Fruit fly (Drosophila melanogaster) whole organism, prepupa: ENCODE measurements around the gene CG44006.

Experiments used
- CG10631 ChIP-seq: fragments of 200-800 bp; sonication (Bioruptor generic); optimal IDR thresholded peaks from 2 replicates; lab custom pipeline; 2016; ENCODE audit warnings: missing biosample characterization, missing genetic modification characterization
- CG10669 ChIP-seq: fragments of 200-800 bp; sonication (Bioruptor generic); optimal IDR thresholded peaks from 3 replicates; lab custom pipeline; 2018; ENCODE audit warnings: missing biosample characterization, mild to moderate bottlenecking, missing genetic modification characterization, moderate library complexity
- CG11762 ChIP-seq: fragments of 200-800 bp; sonication (Bioruptor generic); optimal IDR thresholded peaks from 3 replicates; lab custom pipeline; 2016; ENCODE audit warnings: missing biosample characterization, missing genetic modification characterization; ENCODE audit not compliant: insufficient read depth
- CG1621 ChIP-seq: fragments of 200-800 bp; sonication (Bioruptor generic); optimal IDR thresholded peaks from 3 replicates; lab custom pipeline; 2018; ENCODE audit warnings: missing biosample characterization, mild to moderate bottlenecking, missing genetic modification characterization
- CG16779 ChIP-seq: fragments of 200-800 bp; sonication (Bioruptor generic); optimal IDR thresholded peaks from 3 replicates; lab custom pipeline; 2017; ENCODE audit warnings: missing biosample characterization, mild to moderate bottlenecking, missing genetic modification characterization
- CG3032 ChIP-seq: fragments of 200-800 bp; optimal IDR thresholded peaks from 2 replicates; lab custom pipeline; 2019; ENCODE audit warnings: missing biosample characterization, mild to moderate bottlenecking, missing genetic modification characterization, moderate library complexity
- CG32006 ChIP-seq: fragments of 200-800 bp; sonication (Bioruptor generic); optimal IDR thresholded peaks from 3 replicates; lab custom pipeline; 2017; ENCODE audit warnings: missing biosample characterization, mild to moderate bottlenecking, missing genetic modification characterization
- CG34406 ChIP-seq: fragments of 200-800 bp; sonication (Bioruptor generic); optimal IDR thresholded peaks from 3 replicates; lab custom pipeline; 2016; ENCODE audit warnings: missing biosample characterization, missing genetic modification characterization
- CG3919 ChIP-seq: fragments of 200-800 bp; sonication (Bioruptor generic); optimal IDR thresholded peaks from 3 replicates; lab custom pipeline; 2016; ENCODE audit warnings: missing biosample characterization, missing genetic modification characterization
- CG4318 ChIP-seq: fragments of 200-800 bp; sonication (Bioruptor generic); optimal IDR thresholded peaks from 3 replicates; lab custom pipeline; 2017; ENCODE audit warnings: missing biosample characterization, mild to moderate bottlenecking, missing genetic modification characterization
- CG6163 ChIP-seq: fragments of 200-800 bp; sonication (Bioruptor generic); IDR thresholded peaks from 3 replicates; pipeline ENCODE4 v1.3.6; 2022; ENCODE audit warnings: missing biosample characterization, missing genetic modification characterization
- CG6276 ChIP-seq: fragments of 200-800 bp; sonication (Bioruptor generic); optimal IDR thresholded peaks from 2 replicates; lab custom pipeline; 2017; ENCODE audit warnings: missing biosample characterization, mild to moderate bottlenecking, missing genetic modification characterization
- CG6808 ChIP-seq: fragments of 200-800 bp; sonication (Bioruptor generic); optimal IDR thresholded peaks from 3 replicates; lab custom pipeline; 2017; ENCODE audit warnings: missing biosample characterization, missing genetic modification characterization, mild to moderate bottlenecking, moderate library complexity, missing genetic modification reagents
- CG6854 ChIP-seq: fragments of 200-800 bp; sonication (Bioruptor generic); optimal IDR thresholded peaks from 2 replicates; lab custom pipeline; 2017; ENCODE audit warnings: missing biosample characterization, mild to moderate bottlenecking, missing genetic modification characterization
- CG8119 ChIP-seq: fragments of 200-800 bp; sonication (Bioruptor generic); IDR thresholded peaks from 3 replicates; pipeline ENCODE4 v1.3.6; 2022; ENCODE audit warnings: missing biosample characterization, missing genetic modification characterization
- CG8319 ChIP-seq: fragments of 200-800 bp; sonication (Bioruptor generic); optimal IDR thresholded peaks from 3 replicates; lab custom pipeline; 2016; ENCODE audit warnings: missing biosample characterization, missing genetic modification characterization
- CG9139 ChIP-seq: fragments of 200-800 bp; sonication (Bioruptor generic); optimal IDR thresholded peaks from 3 replicates; lab custom pipeline; 2017; ENCODE audit warnings: missing biosample characterization, mild to moderate bottlenecking, missing genetic modification characterization
- Eip75B ChIP-seq: fragments of 200-800 bp; sonication (Bioruptor generic); optimal IDR thresholded peaks from 3 replicates; lab custom pipeline; 2016; ENCODE audit warnings: missing biosample characterization, missing genetic modification characterization
- Eip78C ChIP-seq: fragments of 200-800 bp; sonication (Bioruptor generic); peaks from one replicate; lab custom pipeline; 2016; ENCODE audit warnings: missing biosample characterization, missing genetic modification characterization
- Eip93F ChIP-seq: fragments of 200-800 bp; sonication (Bioruptor generic); optimal IDR thresholded peaks from 2 replicates; lab custom pipeline; 2016; ENCODE audit warnings: missing biosample characterization, mild to moderate bottlenecking, missing genetic modification characterization
- Ets21C ChIP-seq: fragments of 200-800 bp; sonication (Bioruptor generic); optimal IDR thresholded peaks from 3 replicates; lab custom pipeline; 2016; ENCODE audit warnings: missing biosample characterization, missing genetic modification characterization
- Hr38 ChIP-seq: sonication (Bioruptor generic); optimal IDR thresholded peaks from 2 replicates; lab custom pipeline; 2016; ENCODE audit warnings: missing biosample characterization, missing genetic modification characterization
- Hr4 ChIP-seq: fragments of 200-800 bp; sonication (Bioruptor generic); optimal IDR thresholded peaks from 3 replicates; lab custom pipeline; 2016; ENCODE audit warnings: missing biosample characterization, missing genetic modification characterization
- Lpt ChIP-seq: fragments of 200-800 bp; sonication (Bioruptor generic); optimal IDR thresholded peaks from 3 replicates; lab custom pipeline; 2016; ENCODE audit warnings: missing biosample characterization, missing genetic modification characterization
- Met ChIP-seq: fragments of 200-800 bp; sonication (Bioruptor generic); optimal IDR thresholded peaks from 3 replicates; lab custom pipeline; 2016; ENCODE audit warnings: missing biosample characterization, missing genetic modification characterization
- OdsH ChIP-seq: fragments of 200-800 bp; sonication (Bioruptor generic); optimal IDR thresholded peaks from 3 replicates; lab custom pipeline; 2016; ENCODE audit warnings: missing biosample characterization, missing genetic modification characterization
- Sox14 ChIP-seq: fragments of 200-800 bp; sonication (Bioruptor generic); optimal IDR thresholded peaks from 3 replicates; lab custom pipeline; 2016; ENCODE audit warnings: missing biosample characterization, missing genetic modification characterization
- achi ChIP-seq: fragments of 200-800 bp; sonication (Bioruptor generic); optimal IDR thresholded peaks from 3 replicates; lab custom pipeline; 2016; ENCODE audit warnings: missing biosample characterization, missing genetic modification characterization
- acj6 ChIP-seq: fragments of 200-800 bp; sonication (Bioruptor generic); optimal IDR thresholded peaks from 3 replicates; lab custom pipeline; 2016; ENCODE audit warnings: missing biosample characterization, missing genetic modification characterization
- cyc ChIP-seq: fragments of 200-800 bp; sonication (Bioruptor generic); optimal IDR thresholded peaks from 3 replicates; lab custom pipeline; 2016; ENCODE audit warnings: missing biosample characterization, missing genetic modification characterization
- esn ChIP-seq: fragments of 200-800 bp; sonication (Bioruptor generic); optimal IDR thresholded peaks from 2 replicates; lab custom pipeline; 2016; ENCODE audit warnings: missing biosample characterization, mild to moderate bottlenecking, missing genetic modification characterization, moderate library complexity
- fd59A ChIP-seq: fragments of 200-800 bp; sonication (Bioruptor generic); optimal IDR thresholded peaks from 2 replicates; lab custom pipeline; 2017; ENCODE audit warnings: missing biosample characterization, mild to moderate bottlenecking, missing genetic modification characterization, missing genetic modification reagents
- fd85E ChIP-seq: fragments of 200-800 bp; sonication (Bioruptor generic); optimal IDR thresholded peaks from 3 replicates; lab custom pipeline; 2016; ENCODE audit warnings: missing biosample characterization, missing genetic modification characterization
- pdm3 ChIP-seq: fragments of 200-800 bp; sonication (Bioruptor generic); optimal IDR thresholded peaks from 3 replicates; lab custom pipeline; 2016; ENCODE audit warnings: missing biosample characterization, missing genetic modification characterization
- salr ChIP-seq, 2 experiments: fragments of 200-800 bp; sonication (Bioruptor generic); optimal IDR thresholded peaks; 3 replicates each; lab custom pipeline; 2016 to 2018; ENCODE audit warnings: missing biosample characterization in 2 of 2, missing genetic modification characterization in 2 of 2, mild to moderate bottlenecking in 1 of 2
- spab ChIP-seq: fragments of 200-800 bp; sonication (Bioruptor generic); optimal IDR thresholded peaks from 2 replicates; lab custom pipeline; 2017; ENCODE audit warnings: missing biosample characterization, mild to moderate bottlenecking, missing genetic modification characterization, missing genetic modification reagents
- ss ChIP-seq, 2 experiments: fragments of 200-800 bp; sonication (Bioruptor generic); optimal IDR thresholded peaks; 2 replicates in 1 of 2; 3 replicates in 1 of 2; lab custom pipeline; 2017 to 2018; ENCODE audit warnings: mild to moderate bottlenecking in 2 of 2, missing biosample characterization in 2 of 2, missing genetic modification characterization in 2 of 2, moderate library complexity in 1 of 2
- svp ChIP-seq: fragments of 200-800 bp; sonication (Bioruptor generic); peaks from one replicate; lab custom pipeline; 2016; ENCODE audit warnings: missing biosample characterization, missing genetic modification characterization
- vri ChIP-seq: fragments of 200-800 bp; sonication (Bioruptor generic); optimal IDR thresholded peaks from 3 replicates; lab custom pipeline; 2016; ENCODE audit warnings: missing biosample characterization, mild to moderate bottlenecking, missing genetic modification characterization

The CG44006 gene

dm6 chr3L:18086754-18087685 is 17.1 kb upstream of the CG44006 start, which contains the start of gene CG34253:
Gene CG34253, minus strand, starts transcription at chr3L:18087320.
- peak; percentile 15 for TF ChIP-seq CG6808 (GFP tag; lab: Kevin White, UChicago)
- TF ChIP-seq svp (GFP tag; lab: Kevin White, UChicago): peak; percentile 76
- peak; percentile 13 for TF ChIP-seq pdm3
- TF ChIP-seq Eip78C (GFP tag; lab: Kevin White, UChicago): peak; percentile 48
- TF ChIP-seq CG16779 (tag; lab: Kevin White, UChicago): no peak
- TF ChIP-seq Sox14 (GFP tag; lab: Kevin White, UChicago): peak; percentile 7
- peak; percentile 24 for TF ChIP-seq CG6276 (GFP tag; lab: Kevin White, UChicago)
- no peak for TF ChIP-seq CG10631 (GFP tag; lab: Kevin White, UChicago)
- peak; percentile 2 for TF ChIP-seq Met (GFP tag; lab: Kevin White, UChicago)
- TF ChIP-seq ss (GFP tag; optimal IDR thresholded peaks at IDR 0.05; lab: Kevin White, UChicago): peak; percentile 8 to 25
- TF ChIP-seq vri (GFP tag; lab: Kevin White, UChicago): peak; percentile 40
- TF ChIP-seq Hr38 (GFP tag; lab: Kevin White, UChicago): no peak
- TF ChIP-seq CG8119 (GFP tag; lab: Robert Waterston, UW): no peak

- TF ChIP-seq ss (GFP tag; optimal IDR thresholded peaks at IDR 0.05; lab: Kevin White, UChicago) (peak; percentile 3 to 18), achi (no peak)
These were observed 14.0 kb upstream of the CG44006 start for dm6 chr3L:18083994-18084393.

dm6 chr3L:18083402-18083801 is 13.5 kb upstream of the CG44006 start:
- TF ChIP-seq Hr4 (GFP tag; lab: Kevin White, UChicago) (no peak), svp (GFP tag; lab: Kevin White, UChicago) (peak; percentile 73), Eip78C (GFP tag; lab: Kevin White, UChicago) (peak; percentile 57)

DNA sequence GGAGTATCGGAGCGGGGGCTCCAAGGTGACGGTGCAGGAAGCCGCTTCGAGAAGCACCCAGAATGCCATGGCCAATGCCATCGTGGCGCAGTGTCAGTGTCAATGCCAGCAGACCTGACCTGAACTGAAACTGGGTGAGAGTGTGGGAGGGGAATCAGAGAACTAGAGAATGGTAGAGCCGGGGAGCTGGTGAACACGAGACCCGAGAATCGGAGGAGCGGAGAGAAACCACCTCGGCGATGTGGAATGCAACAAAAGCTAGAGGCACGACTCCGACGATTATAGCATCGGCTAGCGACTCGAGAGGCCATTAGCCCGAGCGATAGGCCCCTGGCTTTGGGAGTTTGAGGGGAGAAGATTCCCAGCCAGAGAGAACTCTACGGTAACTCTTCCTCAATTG is 12.0 kb upstream of the CG44006 start:
- TF ChIP-seq cyc (GFP tag; lab: Kevin White, UChicago) (no peak), CG6163 (GFP tag; lab: Robert Waterston, UW) (peak; percentile 44; the same call in 1 of the 3 replicates), CG11762 (no peak), Lpt (GFP tag; lab: Kevin White, UChicago) (peak; percentile 63), CG8119 (GFP tag; lab: Robert Waterston, UW) (0 out of 3 replicates have a peak, but pooled peaks have one; percentile 15), ss (GFP tag; optimal IDR thresholded peaks at IDR 0.05; lab: Kevin White, UChicago) (peak in 1 of 2 experiments; percentile 40), acj6 (GFP tag; lab: Kevin White, UChicago) (no peak), Eip75B (GFP tag; lab: Kevin White, UChicago) (peak; percentile 19)

DNA sequence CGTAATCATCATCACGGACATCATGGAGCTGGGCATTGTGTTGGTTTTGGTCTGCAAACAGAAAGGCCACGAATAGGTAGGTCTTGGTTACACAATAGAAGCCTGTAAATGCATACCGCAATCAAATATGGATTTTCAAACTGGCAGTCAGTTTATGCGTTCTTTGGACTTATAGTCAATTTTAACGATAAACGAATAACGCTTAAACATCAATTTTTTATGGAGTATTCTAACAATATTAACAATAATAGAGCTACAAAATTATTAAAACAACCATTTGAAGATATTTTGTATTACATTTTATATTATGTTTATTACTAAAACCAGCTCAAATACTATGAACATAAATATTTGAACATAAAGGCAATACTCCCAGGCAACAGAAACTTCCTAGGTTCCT is 11.5 kb upstream of the CG44006 start:
- TF ChIP-seq Sox14 (GFP tag; lab: Kevin White, UChicago) (no peak), salr (GFP tag; optimal IDR thresholded peaks at IDR 0.05; lab: Kevin White, UChicago) (peak in 1 of 2 experiments; percentile 53), CG32006 (GFP tag; lab: Kevin White, UChicago) (no peak), Eip78C (GFP tag; lab: Kevin White, UChicago) (peak; percentile 70), CG3919 (GFP tag; lab: Kevin White, UChicago) (peak; percentile 17), CG6808 (GFP tag; lab: Kevin White, UChicago) (peak; percentile 28), OdsH (GFP tag; lab: Kevin White, UChicago) (no peak), acj6 (GFP tag; lab: Kevin White, UChicago) (peak; percentile 3), Eip93F (no peak), CG3032 (tag; lab: Kevin White, UChicago) (peak; percentile 2), Ets21C (GFP tag; lab: Kevin White, UChicago) (no peak), CG9139 (GFP tag; lab: Kevin White, UChicago) (no peak), esn (GFP tag; lab: Kevin White, UChicago) (no peak), fd85E (GFP tag; lab: Kevin White, UChicago) (no peak), CG10631 (GFP tag; lab: Kevin White, UChicago) (peak; percentile 15), CG8319 (GFP tag; lab: Kevin White, UChicago) (no peak), svp (GFP tag; lab: Kevin White, UChicago) (peak; percentile 11), Hr4 (GFP tag; lab: Kevin White, UChicago) (no peak), achi (no peak), CG16779 (tag; lab: Kevin White, UChicago) (no peak), CG1621 (no peak), CG6854 (no peak), Eip75B (GFP tag; lab: Kevin White, UChicago) (no peak), CG6276 (GFP tag; lab: Kevin White, UChicago) (no peak), CG4318 (GFP tag; lab: Kevin White, UChicago) (no peak), CG34406 (no peak), spab (peak; percentile 14), CG10669 (peak; percentile 39), fd59A (peak; percentile 11), Lpt (GFP tag; lab: Kevin White, UChicago) (no peak)
